Fruit fly (Drosophila melanogaster): Measurements from ENCODE around the gene CG3604.

DNA sequence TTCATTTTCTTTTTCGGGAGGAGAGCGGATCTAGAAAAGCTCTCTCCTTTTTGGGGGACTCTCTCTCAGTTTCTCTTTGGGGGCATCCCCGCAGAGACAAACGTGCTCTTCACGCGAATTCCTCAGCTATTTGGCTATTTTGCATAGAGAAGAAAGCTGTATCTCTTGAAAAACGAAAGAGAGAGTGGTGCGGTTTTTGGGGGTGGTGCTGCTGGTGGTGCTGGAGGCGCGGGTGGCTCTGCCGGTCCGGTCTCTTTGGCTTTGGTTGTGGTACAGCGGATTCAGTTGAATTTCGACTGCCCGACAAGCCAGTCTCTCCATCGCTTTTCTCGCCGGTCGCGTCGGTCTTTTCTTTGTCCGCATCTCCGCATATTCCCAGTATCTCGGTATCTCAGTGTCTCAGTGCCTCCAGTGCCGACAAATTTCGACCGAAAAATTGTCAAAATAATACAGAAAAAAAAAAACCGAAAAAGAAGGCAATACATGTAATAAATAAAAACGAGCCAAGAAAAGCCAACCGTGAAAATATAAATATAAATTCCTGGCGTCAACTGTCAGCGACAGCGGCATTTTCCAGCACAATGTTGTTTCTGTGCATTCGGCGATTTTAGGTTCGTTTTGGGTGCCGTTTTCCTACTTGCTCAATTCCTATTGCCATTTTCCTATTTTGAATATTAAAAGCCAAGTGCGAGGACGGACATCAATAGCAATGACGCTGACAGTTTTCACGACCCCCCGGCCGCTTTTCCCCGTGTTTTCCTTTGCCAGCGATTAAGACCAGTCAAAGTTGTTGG lies 32.7 kb upstream of the CG3604 start, which contains the start of gene CG10019:
- TF ChIP-seq pad (GFP tag; optimal IDR thresholded peaks at IDR 0.05), result no peak
- TF ChIP-seq CG7101 (tag; optimal IDR thresholded peaks at IDR 0.05), result no peak
- no peak for TF ChIP-seq CG12768 (GFP tag; optimal IDR thresholded peaks at IDR 0.05)
- TF ChIP-seq CG5204 (GFP tag; optimal IDR thresholded peaks at IDR 0.05), result no peak
